Worm (Caenorhabditis elegans): ENCODE measurements around the gene Y53G8AM.4.

The Y53G8AM.4 gene

DNA sequence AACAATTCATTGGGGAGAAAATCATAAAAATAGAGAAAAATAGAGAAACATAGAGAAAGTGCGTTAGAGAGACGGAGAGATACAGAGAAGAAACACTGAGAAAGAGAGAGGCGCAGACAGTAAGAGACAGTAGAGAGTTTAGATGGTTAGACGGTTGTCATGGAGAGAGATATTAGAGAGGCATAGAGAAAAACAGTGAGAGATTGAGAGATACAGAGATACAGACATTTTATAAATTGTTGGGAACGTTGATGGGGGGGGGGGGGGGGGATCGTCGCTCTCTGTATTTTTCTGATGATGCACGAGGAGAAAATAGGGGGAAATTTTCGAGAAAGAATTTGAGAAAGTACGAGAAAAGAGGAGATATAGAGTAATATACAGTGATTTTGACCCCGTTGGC is 23.8 kb upstream of the Y53G8AM.4 start (continued):
- TF ChIP-seq Y116A8C.19 (tag; optimal IDR thresholded peaks at IDR 0.05; ENCODE audit: borderline replicate concordance) (no peak), nhr-71 (tag; optimal IDR thresholded peaks at IDR 0.05) (peak; percentile 95), irx-1 (tag; optimal IDR thresholded peaks at IDR 0.05) (peak; percentile 79), snpc-4 (tag; optimal IDR thresholded peaks at IDR 0.05) (peak; percentile 46), grh-1 (GFP tag; IDR thresholded peaks at IDR 0.05) (peak; percentile 85), xbp-1 (tag; optimal IDR thresholded peaks at IDR 0.05) (peak; percentile 78), dsc-1 (tag; optimal IDR thresholded peaks at IDR 0.05) (peak; percentile 82), unc-86 (tag; optimal IDR thresholded peaks at IDR 0.05) (peak; percentile 72), efl-1 (optimal IDR thresholded peaks at IDR 0.05) (peak; percentile 88 to 95), efl-1 (GFP tag; optimal IDR thresholded peaks at IDR 0.05 in 1 of 2) (peak; percentile 63 to 97), aha-1 (tag; optimal IDR thresholded peaks at IDR 0.05) (peak; percentile 52), elt-3 (tag; optimal IDR thresholded peaks at IDR 0.05) (peak in 3 of 6 experiments; percentile 2 to 68 (median 44)), nhr-19 (GFP tag; conservative IDR thresholded peaks at IDR 0.05) (peak; percentile 91), swsn-7 (tag; optimal IDR thresholded peaks at IDR 0.05) (peak; percentile 93), lin-35 (GFP tag; optimal IDR thresholded peaks at IDR 0.05) (peak; percentile 57 to 86), sup-37 (GFP tag; optimal IDR thresholded peaks at IDR 0.05) (peak; percentile 64), vab-15 (tag; optimal IDR thresholded peaks at IDR 0.05) (peak; percentile 26), ceh-8 (GFP tag; optimal IDR thresholded peaks at IDR 0.05) (peak; percentile 34), fkh-8 (tag; optimal IDR thresholded peaks at IDR 0.05) (peak; percentile 67), nhr-90 (tag; optimal IDR thresholded peaks at IDR 0.05; ENCODE audit: poor library complexity) (peak; percentile 94), ceh-82 (tag; optimal IDR thresholded peaks at IDR 0.05) (peak; percentile 46 to 83 (median 57)), rnt-1 (tag; optimal IDR thresholded peaks at IDR 0.05) (peak; percentile 85), ama-1 (optimal IDR thresholded peaks at IDR 0.05) (no peak), lin-14 (GFP tag; optimal IDR thresholded peaks at IDR 0.05) (peak; percentile 93), ets-5 (GFP tag; IDR thresholded peaks at IDR 0.05) (no peak)

DNA sequence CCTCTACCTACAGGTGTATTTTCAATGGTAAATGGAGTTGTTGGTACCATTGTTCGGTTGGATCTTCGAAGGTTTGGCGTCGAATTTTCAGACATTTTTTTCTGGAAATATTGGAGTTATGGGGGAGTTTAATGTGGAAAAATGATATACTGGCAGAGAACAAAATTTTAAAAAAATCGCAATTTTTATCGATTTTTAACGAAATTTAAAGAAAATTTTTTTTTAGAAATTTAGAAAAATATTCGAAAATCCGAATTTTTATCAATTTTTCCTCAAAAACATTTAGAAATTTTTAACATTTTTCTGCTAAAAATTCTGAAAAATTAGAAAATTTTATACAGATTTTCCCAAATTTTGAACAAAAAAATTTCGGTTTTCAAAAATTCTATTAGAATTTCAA is 23.1 kb upstream of the Y53G8AM.4 start, which contains the start of gene Y53G8AM.8:
Y53G8AM.8 (minus strand) TSS at position 101 of the 400 bp plus-strand sequence.
- no peak for TF ChIP-seq ceh-8 (GFP tag; optimal IDR thresholded peaks at IDR 0.05)
- TF ChIP-seq ceh-63 (GFP tag; optimal IDR thresholded peaks at IDR 0.05), result no peak
- TF ChIP-seq aha-1 (tag; optimal IDR thresholded peaks at IDR 0.05), result no peak
- TF ChIP-seq nhr-47 (tag; optimal IDR thresholded peaks at IDR 0.05), result no peak

DNA sequence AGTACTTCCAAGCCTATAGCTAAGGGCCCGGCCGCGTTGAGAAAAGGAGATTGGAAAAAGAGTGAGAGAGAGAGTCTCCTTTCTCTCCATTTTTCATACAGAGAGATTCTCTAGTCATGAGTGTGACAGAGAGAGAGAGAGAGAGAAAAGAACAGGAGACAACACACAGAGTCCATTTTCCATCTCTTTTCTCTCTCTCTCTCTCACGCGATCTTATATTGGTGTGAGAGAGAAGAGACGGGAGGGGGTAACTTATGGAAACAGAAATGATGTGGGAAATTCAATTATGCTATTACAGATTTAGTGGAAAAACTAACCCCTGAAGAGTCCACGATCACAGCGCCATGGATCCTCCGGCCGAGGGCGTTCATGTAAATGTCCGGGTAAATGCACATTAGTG is 17.7 kb upstream of the Y53G8AM.4 start:
- TF ChIP-seq ceh-82 (tag; optimal IDR thresholded peaks at IDR 0.05) (peak in 1 of 3 experiments; percentile 29), dpl-1 (GFP tag; optimal IDR thresholded peaks at IDR 0.05) (peak in 2 of 3 experiments; percentile 11 to 27), nhr-90 (tag; optimal IDR thresholded peaks at IDR 0.05; ENCODE audit: poor library complexity) (no peak), nhr-47 (tag; optimal IDR thresholded peaks at IDR 0.05) (peak; percentile 20), Y116A8C.19 (tag; optimal IDR thresholded peaks at IDR 0.05; ENCODE audit: borderline replicate concordance) (no peak), fkh-10 (GFP tag; optimal IDR thresholded peaks at IDR 0.05) (no peak), nhr-71 (tag; optimal IDR thresholded peaks at IDR 0.05) (peak; percentile 69), grh-1 (GFP tag; IDR thresholded peaks at IDR 0.05) (no peak), zag-1 (tag; optimal IDR thresholded peaks at IDR 0.05) (no peak), fkh-8 (tag; optimal IDR thresholded peaks at IDR 0.05) (peak; percentile 40), nhr-28 (tag; optimal IDR thresholded peaks at IDR 0.05) (no peak), ztf-11 (tag; optimal IDR thresholded peaks at IDR 0.05) (no peak), skn-1 (tag; optimal IDR thresholded peaks at IDR 0.05) (no peak), unc-98 (GFP tag; IDR thresholded peaks at IDR 0.05) (no peak), blmp-1 (tag; optimal IDR thresholded peaks at IDR 0.05) (peak; percentile 74), hlh-17 (GFP tag; optimal IDR thresholded peaks at IDR 0.05; ENCODE audit: borderline replicate concordance) (no peak), nhr-84 (tag; optimal IDR thresholded peaks at IDR 0.05) (no peak), unc-62 (GFP tag; optimal IDR thresholded peaks at IDR 0.05) (no peak), efl-3 (GFP tag; optimal IDR thresholded peaks at IDR 0.05) (no peak), fos-1 (tag; optimal IDR thresholded peaks at IDR 0.05) (no peak), egl-27 (tag; optimal IDR thresholded peaks at IDR 0.05) (no peak), snu-23 (GFP tag; optimal IDR thresholded peaks at IDR 0.05) (peak; percentile 71), unc-130 (tag; optimal IDR thresholded peaks at IDR 0.05) (no peak), elt-3 (tag; optimal IDR thresholded peaks at IDR 0.05) (no peak), ceh-88 (GFP tag; IDR thresholded peaks at IDR 0.05) (no peak), irx-1 (tag; optimal IDR thresholded peaks at IDR 0.05) (no peak), lin-35 (GFP tag; optimal IDR thresholded peaks at IDR 0.05) (peak; percentile 54 to 61), hpl-2 (GFP tag; optimal IDR thresholded peaks at IDR 0.05) (no peak), hlh-4 (tag; optimal IDR thresholded peaks at IDR 0.05) (no peak), unc-86 (tag; optimal IDR thresholded peaks at IDR 0.05) (no peak), nhr-12 (tag; optimal IDR thresholded peaks at IDR 0.05) (no peak), tbx-2 (tag; optimal IDR thresholded peaks at IDR 0.05) (peak; percentile 40)
